Worm (Caenorhabditis elegans) whole organism, dauer: ENCODE data around the gene pcyt-1.

Source experiments
- unc-62 ChIP-seq: sonication (generic microtip); optimal IDR thresholded peaks from 2 replicates; lab custom pipeline; 2017; ENCODE audit warnings: missing biosample characterization, missing genetic modification reagents, missing genetic modification characterization

pcyt-1 gene

DNA sequence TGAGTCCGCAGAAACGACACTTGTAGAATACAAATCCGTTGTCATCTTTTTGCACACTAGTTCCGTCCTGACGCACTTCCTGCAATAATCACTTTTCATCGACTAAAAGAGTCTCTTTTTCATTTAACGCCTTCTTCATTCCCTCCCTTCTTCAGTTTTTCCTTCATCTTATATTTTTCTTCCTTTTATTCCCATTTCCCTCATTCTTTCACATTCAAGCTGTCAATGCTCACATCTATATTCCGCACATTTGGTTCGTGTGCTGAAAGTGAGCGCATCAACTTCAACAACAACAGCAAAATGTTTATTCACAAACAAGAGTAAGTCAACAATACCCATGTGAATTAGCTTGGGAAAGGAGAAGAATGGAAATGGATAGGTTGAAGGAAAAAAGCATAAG lies at the start of gene pcyt-1:
TSS of gene pcyt-1 (plus strand) at position 301 of the 400 bp plus-strand sequence.
- TF ChIP-seq unc-62 (GFP tag; lab: Kevin White, UChicago), result no peak

DNA sequence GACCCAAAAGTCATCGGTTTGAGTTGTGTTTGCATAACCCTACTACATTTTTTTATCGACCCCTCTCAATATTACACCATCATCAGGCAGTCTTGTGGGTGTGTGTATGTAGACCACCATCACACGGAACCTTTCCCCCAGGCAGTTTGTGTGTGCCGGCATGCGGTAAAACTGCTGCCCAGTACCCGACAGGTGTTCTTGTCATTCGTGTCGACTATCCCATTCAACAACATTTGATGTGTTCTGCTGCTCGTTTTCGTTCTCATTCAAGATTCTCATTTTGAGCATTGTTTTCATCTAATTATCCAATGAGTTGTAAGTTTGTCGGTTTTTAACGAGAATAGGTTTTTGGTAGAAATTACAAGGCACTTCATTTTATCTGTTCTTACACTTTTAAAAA lies 49.6 kb upstream of the pcyt-1 start:
- TF ChIP-seq unc-62 (GFP tag; lab: Kevin White, UChicago), result no peak

DNA sequence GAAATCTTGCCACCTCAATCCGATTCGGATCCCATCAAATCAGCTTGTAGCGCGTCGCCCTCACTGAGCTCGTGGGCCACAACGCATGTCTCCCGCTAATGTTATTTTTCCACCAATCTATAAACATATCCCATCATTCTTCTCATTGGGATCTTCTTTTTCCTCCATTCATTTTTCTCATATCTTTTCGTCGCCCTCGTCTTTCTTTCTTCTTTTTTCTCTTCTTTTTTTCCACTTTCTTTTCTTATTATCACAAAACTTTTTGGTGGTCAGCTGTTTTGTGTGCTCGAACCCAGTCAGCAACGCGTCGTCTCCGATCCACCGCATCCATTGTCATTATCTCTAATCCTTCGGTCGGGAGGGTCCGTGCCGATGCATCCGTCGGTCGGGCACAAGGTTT lies 48.4 kb upstream of the pcyt-1 start:
- TF ChIP-seq unc-62 (GFP tag; lab: Kevin White, UChicago), result no peak

DNA sequence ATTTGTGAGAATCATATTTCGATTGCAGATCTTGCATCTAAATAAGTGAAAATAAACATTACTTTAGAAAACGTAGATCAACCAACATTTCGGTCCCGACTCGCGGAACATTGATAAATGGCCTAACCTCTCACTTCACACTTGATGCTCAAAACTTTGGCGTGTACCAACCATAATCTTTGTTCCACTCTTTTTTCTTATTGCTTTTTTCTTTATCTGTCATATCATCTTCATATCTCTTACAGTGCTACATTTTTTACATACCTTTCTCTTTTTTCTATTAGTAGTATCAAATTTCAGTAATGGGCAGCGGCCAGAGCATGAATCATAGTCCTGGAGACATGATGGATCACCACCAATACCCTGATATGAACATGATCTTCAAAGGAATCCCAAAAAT lies 46.9 kb upstream of the pcyt-1 start, which contains the start of gene F46C8.3:
TSS of gene F46C8.3 (plus strand) at position 301 of the 400 bp plus-strand sequence.
- TF ChIP-seq unc-62 (GFP tag; lab: Kevin White, UChicago), result no peak

DNA sequence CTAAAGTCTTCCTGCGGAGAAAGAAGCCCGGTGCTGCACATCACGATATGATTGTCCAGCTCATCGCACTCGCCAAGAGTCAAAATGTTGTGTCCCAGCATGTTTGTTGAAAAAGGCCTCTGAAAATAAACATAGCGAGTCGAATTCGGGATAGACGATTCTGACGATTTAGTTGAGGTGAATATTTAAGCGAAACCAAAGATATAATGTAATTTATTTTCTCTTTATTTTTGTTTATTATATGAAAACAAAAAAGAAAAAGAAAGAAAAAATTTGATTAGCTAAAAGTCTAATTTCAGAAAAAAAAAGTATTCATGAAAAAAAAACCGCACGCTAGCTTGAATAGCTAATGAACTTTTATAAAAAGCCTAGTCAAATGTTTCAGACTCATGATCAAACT lies 39.5 kb upstream of the pcyt-1 start, which contains the start of gene ceh-14:
TSS of gene ceh-14 (minus strand) at position 101 of the 400 bp plus-strand sequence.
- TF ChIP-seq unc-62 (GFP tag; lab: Kevin White, UChicago), result no peak

DNA sequence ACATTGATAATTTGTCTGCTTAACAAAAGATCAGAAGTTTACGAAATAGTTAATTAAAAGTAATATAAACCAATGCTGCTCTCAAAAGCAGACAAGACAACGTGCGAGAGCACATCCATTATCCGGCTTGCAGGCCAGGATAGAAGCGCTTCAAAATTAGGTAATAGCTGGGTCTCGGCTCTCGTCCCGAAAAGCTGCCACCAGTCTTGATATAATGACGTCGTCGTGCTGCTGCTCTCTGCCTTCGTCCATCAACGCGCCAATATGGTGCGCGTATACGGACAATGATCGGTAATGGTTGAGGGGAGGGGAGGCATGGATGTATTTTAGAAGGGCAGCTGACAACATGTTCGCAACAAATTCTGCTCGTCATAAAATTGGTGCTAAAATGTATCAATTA lies 37.7 kb upstream of the pcyt-1 start:
- no peak for TF ChIP-seq unc-62 (GFP tag; lab: Kevin White, UChicago)

DNA sequence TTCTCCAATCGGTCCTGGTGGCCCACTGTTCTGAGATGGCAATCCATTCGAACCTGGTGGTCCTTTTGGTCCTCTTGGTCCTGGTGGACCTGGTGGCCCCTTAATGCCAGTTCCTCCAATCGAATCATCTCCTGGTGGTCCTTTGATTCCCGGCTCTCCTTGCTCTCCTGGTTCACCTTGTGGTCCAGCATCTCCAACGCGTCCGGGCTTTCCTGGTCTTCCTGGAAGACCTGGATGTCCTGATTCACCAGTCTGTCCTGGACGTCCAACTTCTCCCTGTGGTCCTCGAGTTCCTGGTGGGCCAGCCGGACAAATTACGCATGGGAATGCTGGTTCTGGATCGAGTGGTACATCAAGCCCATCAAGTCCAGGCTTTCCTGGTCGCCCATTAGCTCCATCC lies 35.3 kb upstream of the pcyt-1 start:
- no peak for TF ChIP-seq unc-62 (GFP tag; lab: Kevin White, UChicago)

DNA sequence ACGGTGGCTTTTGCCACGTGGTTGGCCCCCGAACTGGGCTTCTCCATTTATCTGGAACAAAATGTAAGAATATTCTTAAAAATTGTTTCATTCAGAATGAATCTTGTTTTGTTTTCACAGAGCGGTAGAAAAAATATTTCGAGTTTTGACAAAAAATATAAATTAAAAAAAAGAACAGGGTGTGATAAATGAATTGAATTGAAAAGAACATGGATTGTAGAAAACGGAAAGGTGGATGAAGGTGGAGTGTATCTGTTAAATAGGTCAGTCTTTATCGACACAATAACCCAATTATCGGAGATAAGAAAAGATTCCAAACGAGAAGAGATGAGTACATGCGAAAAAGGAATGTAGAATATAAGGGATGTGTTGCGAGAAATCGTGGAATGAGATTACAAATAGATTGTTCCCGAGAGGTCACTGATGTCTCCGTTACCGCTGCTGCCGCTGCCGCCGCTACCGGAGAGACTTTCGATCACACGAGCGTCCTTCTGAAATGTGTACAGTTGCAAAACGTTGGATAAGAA lies 34.4 kb upstream of the pcyt-1 start, which contains the start of gene dpy-7:
TSS of gene dpy-7 (minus strand) at position 51 of the 527 bp plus-strand sequence.
- no peak for TF ChIP-seq unc-62 (GFP tag; lab: Kevin White, UChicago)

DNA sequence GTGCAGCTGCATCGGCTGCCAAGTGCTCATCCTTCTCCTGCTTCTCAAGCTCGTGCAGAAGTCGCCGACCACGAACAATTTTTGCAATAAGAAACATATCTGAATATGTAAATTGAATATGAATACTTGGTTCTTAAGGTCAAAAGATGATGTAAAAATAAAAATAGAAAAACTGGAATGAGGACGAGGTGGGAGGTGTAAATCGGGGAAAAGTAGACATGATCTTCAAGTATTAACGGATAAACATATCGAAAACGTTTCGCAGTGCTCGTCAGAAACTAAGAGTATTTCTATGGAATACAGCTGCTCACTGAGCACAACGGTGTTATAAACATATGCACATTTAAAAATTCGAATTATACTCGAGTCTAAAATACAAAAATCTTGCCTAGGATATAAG lies 32.1 kb upstream of the pcyt-1 start, which contains the start of gene glb-16:
TSS of gene glb-16 (minus strand) at position 101 of the 400 bp plus-strand sequence.
- no peak for TF ChIP-seq unc-62 (GFP tag; lab: Kevin White, UChicago)

DNA sequence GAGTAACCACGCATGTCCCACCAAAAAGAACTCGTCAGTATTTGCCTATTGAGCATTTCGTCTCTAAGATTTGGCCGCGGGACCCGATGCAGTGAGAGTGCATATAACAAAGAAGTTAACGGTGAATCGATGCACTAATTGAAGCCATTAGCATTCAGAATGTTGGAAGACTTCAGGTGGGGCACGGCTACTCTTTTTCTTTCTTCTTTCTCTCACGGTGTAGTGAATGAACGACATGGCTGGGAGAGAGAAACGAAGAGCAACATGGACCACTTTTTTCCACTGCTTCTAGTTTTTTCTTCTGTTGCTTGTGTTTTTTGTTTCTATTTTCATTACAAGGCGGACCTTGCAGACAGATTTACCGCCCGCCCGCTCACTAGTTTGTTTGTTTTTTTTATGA lies 31.1 kb upstream of the pcyt-1 start:
- no peak for TF ChIP-seq unc-62 (GFP tag; lab: Kevin White, UChicago)

DNA sequence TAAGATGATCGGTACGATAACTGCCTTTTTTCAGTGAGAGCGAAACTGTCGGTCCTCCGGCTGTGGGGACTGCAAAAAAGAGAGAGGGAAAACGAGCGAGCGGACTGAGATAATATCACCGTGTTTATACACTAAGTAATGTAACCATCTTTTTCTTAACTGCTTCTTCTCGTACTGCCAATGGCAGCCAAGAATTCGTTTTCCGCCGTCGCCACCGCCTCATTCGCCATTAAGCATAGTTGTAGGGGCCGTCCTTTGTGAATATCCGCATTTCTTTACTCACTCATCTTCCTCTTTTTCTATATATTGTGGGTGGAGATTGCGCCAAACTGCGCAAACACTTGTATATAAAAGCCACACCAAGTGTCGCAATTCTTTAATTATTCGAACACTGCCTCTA lies 25.6 kb upstream of the pcyt-1 start, which contains the start of gene col-174:
TSS of gene col-174 (plus strand) at position 301 of the 400 bp plus-strand sequence.
- TF ChIP-seq unc-62 (GFP tag; lab: Kevin White, UChicago), result no peak

DNA sequence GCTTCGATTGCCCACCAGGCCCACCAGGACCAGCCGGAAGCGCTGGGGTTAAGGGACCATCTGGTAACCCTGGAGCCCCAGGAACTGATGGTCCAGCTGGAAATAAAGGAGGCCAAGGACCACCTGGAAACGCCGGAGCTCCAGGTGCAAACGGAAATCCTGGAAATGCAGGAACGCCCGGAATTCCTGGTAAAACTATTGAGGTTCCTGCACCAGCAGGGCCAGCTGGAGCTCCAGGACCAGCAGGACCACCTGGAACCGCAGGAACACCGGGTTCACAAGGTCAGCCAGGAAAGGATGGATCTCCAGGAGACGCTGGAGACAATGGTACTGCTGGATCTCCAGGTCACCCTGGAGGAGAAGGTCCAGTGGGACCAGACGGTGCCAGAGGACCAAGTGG lies 24.5 kb upstream of the pcyt-1 start:
- no peak for TF ChIP-seq unc-62 (GFP tag; lab: Kevin White, UChicago)

DNA sequence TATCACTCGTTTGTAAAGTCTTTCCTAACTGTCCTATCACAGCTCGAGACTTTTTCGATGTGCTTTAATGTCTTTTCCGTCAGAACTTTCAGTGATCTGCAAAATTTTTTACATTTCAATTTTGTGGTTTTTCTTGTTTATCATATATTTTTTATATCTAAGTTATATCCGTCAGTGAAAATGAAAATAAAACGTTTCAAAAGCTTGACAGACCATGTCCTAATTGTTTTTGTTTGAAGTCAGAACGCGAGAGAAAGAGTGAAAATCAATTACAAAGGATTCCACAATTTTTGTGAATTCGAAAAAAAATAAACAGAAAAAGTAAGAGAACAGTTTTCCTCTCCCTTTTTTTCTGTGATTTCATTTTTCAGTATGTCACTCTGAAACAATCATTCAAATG lies 24.0 kb upstream of the pcyt-1 start, which contains the start of gene F46C8.1:
TSS of gene F46C8.1 (plus strand) at position 301 of the 400 bp plus-strand sequence.
- TF ChIP-seq unc-62 (GFP tag; lab: Kevin White, UChicago), result no peak

DNA sequence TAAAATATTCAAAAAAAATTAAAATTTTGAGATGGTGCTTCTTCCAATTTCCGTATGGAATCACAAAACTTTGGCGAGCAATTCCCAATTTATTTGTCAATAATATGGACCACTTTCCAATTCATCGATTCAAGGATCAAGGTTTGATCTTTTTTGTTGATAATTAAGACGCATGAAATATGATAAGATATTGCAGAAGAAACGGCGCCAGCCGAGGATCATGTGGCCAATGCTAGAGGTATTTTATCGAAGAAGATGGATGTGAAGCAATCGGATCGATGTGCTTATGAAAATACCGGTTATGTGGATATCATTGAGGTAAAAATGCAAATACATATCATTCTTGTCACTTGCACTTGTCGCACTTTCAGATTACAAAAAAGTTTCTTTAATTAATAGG lies 21.7 kb upstream of the pcyt-1 start:
- no peak for TF ChIP-seq unc-62 (GFP tag; lab: Kevin White, UChicago)

DNA sequence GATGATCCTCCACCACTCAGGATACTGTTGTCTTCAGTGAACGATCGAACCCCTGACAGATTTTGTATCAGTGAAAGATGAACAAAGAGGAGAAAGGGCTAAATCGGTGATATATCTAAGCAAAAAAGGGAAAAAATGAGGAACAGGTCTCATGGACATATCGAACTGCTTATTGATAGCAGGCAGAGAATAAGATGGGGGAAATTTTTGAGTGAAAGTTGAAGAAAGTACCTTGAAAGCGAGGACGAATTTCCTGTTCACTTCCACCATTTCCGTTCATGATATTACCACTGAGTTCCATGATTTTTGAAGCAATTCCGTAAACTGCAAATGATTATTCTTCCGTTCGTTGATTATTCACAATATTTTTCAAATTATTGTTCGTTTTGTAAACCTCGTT lies 18.8 kb upstream of the pcyt-1 start:
- no peak for TF ChIP-seq unc-62 (GFP tag; lab: Kevin White, UChicago)

DNA sequence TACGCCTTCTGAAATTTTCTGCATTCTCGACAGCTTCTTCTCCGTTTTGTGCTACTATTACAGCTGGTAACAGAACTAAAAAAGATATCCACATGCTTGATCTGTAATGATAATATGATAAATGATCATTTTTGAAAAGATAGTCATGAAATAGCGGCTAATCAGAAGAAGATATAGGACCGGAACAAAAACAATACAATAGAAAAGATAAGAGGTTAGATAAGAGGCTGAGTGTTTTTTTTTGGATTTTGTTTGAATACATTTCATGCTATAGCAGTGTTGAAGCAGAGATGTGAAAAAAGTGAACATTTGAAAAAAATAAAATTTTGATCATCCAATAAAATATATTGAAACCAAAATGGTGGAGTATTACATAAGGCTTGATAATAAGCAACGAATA lies 17.8 kb upstream of the pcyt-1 start, which contains the start of gene F46C8.8:
TSS of gene F46C8.8 (minus strand) at position 101 of the 400 bp plus-strand sequence.
- no peak for TF ChIP-seq unc-62 (GFP tag; lab: Kevin White, UChicago)

DNA sequence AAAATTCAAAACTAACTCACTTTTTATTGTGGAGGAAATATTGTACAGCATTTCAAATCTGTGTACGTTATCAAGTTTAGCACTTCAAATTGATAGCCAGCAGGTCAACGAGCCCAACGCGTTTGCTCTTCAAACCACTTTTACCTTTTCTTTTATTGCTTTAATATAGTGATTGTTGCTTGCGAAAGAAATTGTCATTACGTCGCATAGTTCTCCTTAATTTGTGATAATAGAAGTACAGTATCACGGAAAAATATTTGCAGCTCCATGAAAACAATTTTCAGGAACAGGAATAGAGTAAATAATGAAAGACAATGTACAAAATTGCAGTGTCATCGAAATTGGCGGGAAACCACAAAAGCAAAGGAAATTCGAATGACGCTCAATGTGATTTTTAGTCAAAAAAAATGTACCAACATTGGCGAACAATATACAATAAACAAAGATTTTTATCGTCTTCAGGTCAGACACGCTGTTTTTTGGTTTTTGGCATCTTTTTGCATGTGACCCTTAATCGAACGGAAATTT lies 13.2 kb upstream of the pcyt-1 start, which contains the start of the genes PDB1.1 and F08C6.5:
TSS of gene PDB1.1 (minus strand) at position 158 of the 528 bp plus-strand sequence.
TSS of gene F08C6.5 (plus strand) at position 478 of the 528 bp plus-strand sequence.
- TF ChIP-seq unc-62 (GFP tag; lab: Kevin White, UChicago), result no peak
